Fruit fly (Drosophila melanogaster) whole organism, embryonic: Measurements from ENCODE around the gene CG34149.
A peak's percentile ranks its signal among the peaks of the same experiment; 100 is the strongest.

ENCODE experiments used
- Ada2b ChIP-seq: fragments of 200-800 bp; sonication (Bioruptor generic); IDR thresholded peaks from 2 replicates; pipeline ENCODE4 v1.3.6; 2022; ENCODE audit warnings: missing biosample characterization, missing genetic modification characterization
- Atf3 ChIP-seq: fragments of 200-800 bp; sonication (Bioruptor generic); optimal IDR thresholded peaks from 3 replicates; lab custom pipeline; 2016; ENCODE audit warnings: missing biosample characterization, missing genetic modification characterization
- Atf6 ChIP-seq: fragments of 200-800 bp; sonication (Bioruptor generic); IDR thresholded peaks from 2 replicates; pipeline ENCODE4 v1.3.6; 2022; ENCODE audit warnings: missing biosample characterization, missing genetic modification characterization
- B-H1 ChIP-seq: fragments of 200-800 bp; sonication (Bioruptor generic); IDR thresholded peaks from 3 replicates; pipeline ENCODE4 v1.3.6; 2022; ENCODE audit warnings: missing biosample characterization, missing genetic modification characterization
- CG1024 ChIP-seq: fragments of 200-800 bp; sonication (Bioruptor generic); IDR thresholded peaks from 2 replicates; pipeline ENCODE4 v1.3.6; 2022; ENCODE audit warnings: missing biosample characterization, missing genetic modification characterization
- CG10959 ChIP-seq: fragments of 200-800 bp; sonication (Bioruptor generic); IDR thresholded peaks from 2 replicates; pipeline ENCODE4 v1.3.6; 2022; ENCODE audit warnings: missing biosample characterization, missing genetic modification characterization
- CG12236 ChIP-seq: fragments of 200-800 bp; sonication (Bioruptor generic); optimal IDR thresholded peaks from 2 replicates; lab custom pipeline; 2016; ENCODE audit warnings: missing biosample characterization, missing genetic modification characterization
- CG12391 ChIP-seq: fragments of 200-800 bp; sonication (Bioruptor generic); optimal IDR thresholded peaks from 3 replicates; lab custom pipeline; 2018; ENCODE audit warnings: missing biosample characterization, mild to moderate bottlenecking, missing genetic modification characterization, moderate library complexity
- CG12769 ChIP-seq: fragments of 200-800 bp; sonication (Bioruptor generic); optimal IDR thresholded peaks from 2 replicates; lab custom pipeline; 2019; ENCODE audit warnings: missing biosample characterization, mild to moderate bottlenecking, missing genetic modification characterization, moderate library complexity
- CG14014 ChIP-seq: fragments of 200-800 bp; sonication (Bioruptor generic); IDR thresholded peaks from 2 replicates; pipeline ENCODE4 v1.3.6; 2022; ENCODE audit warnings: missing biosample characterization, missing genetic modification characterization
- CG14710 ChIP-seq: fragments of 200-800 bp; sonication (Bioruptor generic); optimal IDR thresholded peaks from 3 replicates; lab custom pipeline; 2019; ENCODE audit warnings: missing biosample characterization, mild to moderate bottlenecking, missing genetic modification characterization, moderate library complexity
- CG2120 ChIP-seq: fragments of 200-800 bp; sonication (Bioruptor generic); optimal IDR thresholded peaks from 3 replicates; lab custom pipeline; 2016; ENCODE audit warnings: missing biosample characterization, missing genetic modification characterization
- CG2889 ChIP-seq: fragments of 200-800 bp; sonication (Bioruptor generic); IDR thresholded peaks from 3 replicates; pipeline ENCODE4 v1.3.6; 2022; ENCODE audit warnings: missing biosample characterization, missing genetic modification characterization
- CG30020 ChIP-seq: fragments of 200-800 bp; optimal IDR thresholded peaks from 2 replicates; lab custom pipeline; 2019; ENCODE audit warnings: missing biosample characterization, mild to moderate bottlenecking, missing genetic modification characterization, moderate library complexity
- CG30403 ChIP-seq: fragments of 200-800 bp; sonication (Bioruptor generic); optimal IDR thresholded peaks from 3 replicates; lab custom pipeline; 2016; ENCODE audit warnings: missing biosample characterization, missing genetic modification characterization
- CG32532 ChIP-seq: fragments of 200-800 bp; sonication (Bioruptor generic); IDR thresholded peaks from 2 replicates; pipeline ENCODE4 v1.3.6; 2022; ENCODE audit warnings: missing biosample characterization, missing genetic modification characterization
- CG3726 ChIP-seq: fragments of 200-800 bp; sonication (Bioruptor generic); IDR thresholded peaks from 3 replicates; pipeline ENCODE4, ENCODE4 v1.3.6; 2022; ENCODE audit warnings: missing biosample characterization, missing genetic modification characterization
- CG3847 ChIP-seq: fragments of 200-800 bp; sonication (Bioruptor generic); IDR thresholded peaks from 2 replicates; pipeline ENCODE4 v1.3.6; 2022; ENCODE audit warnings: missing biosample characterization, missing genetic modification characterization
- CG4282 ChIP-seq: fragments of 200-800 bp; sonication (Bioruptor generic); optimal IDR thresholded peaks from 2 replicates; lab custom pipeline; 2016; ENCODE audit warnings: missing biosample characterization, missing genetic modification characterization
- CG4360 ChIP-seq: fragments of 200-800 bp; sonication (Bioruptor generic); IDR thresholded peaks from 2 replicates; pipeline ENCODE4 v1.3.6; 2022; ENCODE audit warnings: missing biosample characterization, missing genetic modification characterization
- CG7372 ChIP-seq: fragments of 200-800 bp; sonication (Bioruptor generic); IDR thresholded peaks from 2 replicates; pipeline ENCODE4 v1.3.6; 2022; ENCODE audit warnings: missing biosample characterization, missing genetic modification characterization
- CG7928 ChIP-seq: fragments of 200-800 bp; sonication (Bioruptor generic); optimal IDR thresholded peaks from 2 replicates; lab custom pipeline; 2017; ENCODE audit warnings: missing biosample characterization, mild to moderate bottlenecking, missing genetic modification characterization
- CG9817 ChIP-seq: fragments of 200-800 bp; sonication (Bioruptor generic); optimal IDR thresholded peaks from 2 replicates; lab custom pipeline; 2018; ENCODE audit warnings: missing biosample characterization, mild to moderate bottlenecking, missing genetic modification characterization, moderate library complexity
- CoRest ChIP-seq: fragments of 200-800 bp; sonication (Bioruptor generic); optimal IDR thresholded peaks from 3 replicates; lab custom pipeline; 2018; ENCODE audit warnings: missing biosample characterization, mild to moderate bottlenecking, missing genetic modification characterization, moderate library complexity
- CrebB ChIP-seq: fragments of 200-800 bp; sonication (Bioruptor generic); optimal IDR thresholded peaks from 3 replicates; lab custom pipeline; 2018; ENCODE audit warnings: missing biosample characterization, mild to moderate bottlenecking, missing genetic modification characterization
- Dbx ChIP-seq: fragments of 200-800 bp; sonication (Bioruptor generic); IDR thresholded peaks from 3 replicates; pipeline ENCODE4 v1.3.6; 2022; ENCODE audit warnings: missing biosample characterization, missing genetic modification characterization
- Drgx ChIP-seq: fragments of 200-800 bp; sonication (Bioruptor generic); IDR thresholded peaks from 2 replicates; pipeline ENCODE4 v1.3.6; 2022; ENCODE audit warnings: missing biosample characterization, missing genetic modification characterization
- E2f1 ChIP-seq: fragments of 200-800 bp; sonication (Bioruptor generic); IDR thresholded peaks from 2 replicates; pipeline ENCODE4 v1.3.6; 2022; ENCODE audit warnings: missing biosample characterization, missing genetic modification characterization
- Ets97D ChIP-seq: fragments of 200-800 bp; sonication (Bioruptor generic); optimal IDR thresholded peaks from 3 replicates; lab custom pipeline; 2016; ENCODE audit warnings: missing biosample characterization, missing genetic modification characterization
- Fer2 ChIP-seq: fragments of 200-800 bp; sonication (Bioruptor generic); optimal IDR thresholded peaks from 2 replicates; lab custom pipeline; 2018; ENCODE audit warnings: missing biosample characterization, mild to moderate bottlenecking, missing genetic modification characterization, moderate library complexity
- HHEX ChIP-seq: fragments of 200-800 bp; sonication (Bioruptor generic); optimal IDR thresholded peaks from 3 replicates; lab custom pipeline; 2017; ENCODE audit warnings: missing biosample characterization, mild to moderate bottlenecking, missing genetic modification characterization, missing genetic modification reagents
- HLHmδ ChIP-seq: fragments of 200-800 bp; sonication (Bioruptor generic); optimal IDR thresholded peaks from 2 replicates; lab custom pipeline; 2018; ENCODE audit warnings: missing biosample characterization, mild to moderate bottlenecking, missing genetic modification characterization, moderate library complexity
- Oli ChIP-seq: fragments of 200-800 bp; sonication (Bioruptor generic); optimal IDR thresholded peaks from 2 replicates; lab custom pipeline; 2018; ENCODE audit warnings: missing biosample characterization, mild to moderate bottlenecking, missing genetic modification characterization, moderate library complexity
- Sry-δ ChIP-seq: fragments of 200-800 bp; sonication (Bioruptor generic); optimal IDR thresholded peaks from 2 replicates; lab custom pipeline; 2016; ENCODE audit warnings: missing biosample characterization, missing genetic modification characterization
- Xbp1 ChIP-seq: fragments of 200-800 bp; sonication (Bioruptor generic); optimal IDR thresholded peaks from 3 replicates; lab custom pipeline; 2016; ENCODE audit warnings: missing biosample characterization, mild to moderate bottlenecking, missing genetic modification characterization
- al ChIP-seq: fragments of 200-800 bp; sonication (Bioruptor generic); IDR thresholded peaks from 2 replicates; pipeline ENCODE4 v1.3.6; 2022; ENCODE audit warnings: missing biosample characterization, missing genetic modification characterization
- bcd ChIP-seq: fragments of 200-800 bp; sonication (Bioruptor generic); optimal IDR thresholded peaks from 2 replicates; lab custom pipeline; 2017; ENCODE audit warnings: missing biosample characterization, mild to moderate bottlenecking, missing genetic modification characterization
- chif ChIP-seq, 2 experiments: fragments of 200-800 bp; sonication (Bioruptor generic); optimal IDR thresholded peaks; 3 replicates each; lab custom pipeline; 2016; ENCODE audit warnings: missing biosample characterization in 2 of 2, missing genetic modification characterization in 2 of 2
- cwo ChIP-seq: fragments of 200-800 bp; sonication (Bioruptor generic); optimal IDR thresholded peaks from 3 replicates; lab custom pipeline; 2017; ENCODE audit warnings: missing biosample characterization, missing genetic modification characterization, mild to moderate bottlenecking, moderate library complexity, missing genetic modification reagents
- dpn ChIP-seq, 2 experiments: fragments of 200-800 bp; sonication (Bioruptor generic); optimal IDR thresholded peaks; 3 replicates each; lab custom pipeline; 2016; ENCODE audit warnings: missing biosample characterization in 2 of 2, missing genetic modification characterization in 2 of 2
- esg ChIP-seq: fragments of 200-800 bp; sonication (Bioruptor generic); conservative IDR thresholded peaks from 2 replicates; pipeline ENCODE4 v1.3.6; 2022; ENCODE audit warnings: missing biosample characterization, missing genetic modification characterization
- gsb ChIP-seq: fragments of 200-800 bp; sonication (Bioruptor generic); IDR thresholded peaks from 2 replicates; pipeline ENCODE4 v1.3.6; 2022; ENCODE audit warnings: missing biosample characterization, missing genetic modification characterization
- gsb-n ChIP-seq: fragments of 200-800 bp; sonication (Bioruptor generic); optimal IDR thresholded peaks from 3 replicates; lab custom pipeline; 2018; ENCODE audit warnings: missing biosample characterization, mild to moderate bottlenecking, missing genetic modification characterization
- lmd ChIP-seq: fragments of 200-800 bp; sonication (Bioruptor generic); IDR thresholded peaks from 2 replicates; pipeline ENCODE4 v1.3.6; 2022; ENCODE audit warnings: missing biosample characterization, missing genetic modification characterization
- nmo ChIP-seq: fragments of 200-800 bp; sonication (Bioruptor generic); optimal IDR thresholded peaks from 2 replicates; lab custom pipeline; 2018; ENCODE audit warnings: missing biosample characterization, mild to moderate bottlenecking, missing genetic modification characterization, moderate library complexity
- row ChIP-seq: fragments of 200-800 bp; sonication (Bioruptor generic); IDR thresholded peaks from 3 replicates; pipeline ENCODE4 v1.3.6; 2022; ENCODE audit warnings: missing biosample characterization, missing genetic modification characterization
- sug ChIP-seq: fragments of 200-800 bp; optimal IDR thresholded peaks from 2 replicates; lab custom pipeline; 2019; ENCODE audit warnings: missing biosample characterization, mild to moderate bottlenecking, missing genetic modification characterization, moderate library complexity
- tna ChIP-seq: fragments of 200-800 bp; sonication (Bioruptor generic); IDR thresholded peaks from 2 replicates; pipeline ENCODE4 v1.3.6; 2022; ENCODE audit warnings: missing biosample characterization, missing genetic modification characterization; ENCODE audit not compliant: partially characterized antibody
- vvl ChIP-seq: fragments of 200-800 bp; sonication (Bioruptor generic); IDR thresholded peaks from 2 replicates; pipeline ENCODE4 v1.3.6; 2022; ENCODE audit warnings: missing biosample characterization, missing genetic modification characterization
- zen2 ChIP-seq: fragments of 200-800 bp; sonication (Bioruptor generic); IDR thresholded peaks from 3 replicates; pipeline ENCODE4 v1.3.6; 2022; ENCODE audit warnings: missing biosample characterization, missing genetic modification characterization; ENCODE audit not compliant: partially characterized antibody
- zfh1 ChIP-seq: fragments of 200-800 bp; sonication (Bioruptor generic); IDR thresholded peaks from 3 replicates; pipeline ENCODE4 v1.3.6; 2022; ENCODE audit warnings: missing biosample characterization, missing genetic modification characterization

The CG34149 gene

DNA sequence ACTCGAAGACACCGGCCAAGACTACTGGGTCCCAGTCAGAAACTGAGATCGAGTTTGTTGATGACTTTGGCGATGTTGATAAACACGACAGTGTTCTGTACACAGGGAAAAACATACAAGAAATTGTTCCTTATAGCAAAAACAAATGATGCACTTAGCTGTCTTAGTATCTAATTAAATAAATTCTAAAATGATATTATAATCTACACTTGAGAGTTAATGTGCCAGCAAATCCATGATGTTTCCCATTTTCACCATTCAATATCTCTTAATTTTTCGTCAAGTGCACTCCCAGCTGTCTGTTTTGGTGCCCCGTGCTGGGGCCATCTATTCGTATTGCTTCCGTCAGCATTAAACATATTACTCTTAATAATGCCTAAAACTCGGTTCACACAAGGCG is 20.3 kb downstream of the CG34149 start (continued):
- TF ChIP-seq zen2 (no peak), CG30403 (peak; percentile 3), CoRest (tag; lab: Kevin White, UChicago) (peak; percentile 18), CG2889 (GFP tag; lab: Robert Waterston, UW) (0 out of 3 replicates have a peak, but pooled peaks have one; percentile 8), Atf6 (GFP tag; lab: Robert Waterston, UW) (peak; percentile 49; the same call in 1 of the 2 replicates), row (GFP tag; lab: Robert Waterston, UW) (peak; percentile 61; the same call in 2 of the 3 replicates), cwo (GFP tag; lab: Kevin White, UChicago) (peak; percentile 25), CG2120 (GFP tag; lab: Kevin White, UChicago) (peak; percentile 61), sug (tag; lab: Kevin White, UChicago) (no peak), CG3847 (GFP tag; lab: Robert Waterston, UW) (peak; percentile 40; the same call in 1 of the 2 replicates), nmo (GFP tag; lab: Kevin White, UChicago) (peak; percentile 34), E2f1 (GFP tag; lab: Robert Waterston, UW) (peak; percentile 41; the same call in 1 of the 2 replicates), Atf3 (GFP tag; lab: Kevin White, UChicago) (no peak), CG3726 (no peak), CG10959 (GFP tag; lab: Robert Waterston, UW) (peak; percentile 17; the same call in 1 of the 2 replicates), CG1024 (GFP tag; lab: Robert Waterston, UW) (no peak), Xbp1 (GFP tag; lab: Kevin White, UChicago) (peak; percentile 11), HLHmδ (GFP tag; lab: Kevin White, UChicago) (no peak), Oli (tag; lab: Kevin White, UChicago) (peak; percentile 30), tna (GFP tag; lab: Robert Waterston, UW) (no peak), CG7372 (GFP tag; lab: Robert Waterston, UW) (0 out of 2 replicates have a peak, but pooled peaks have one; percentile 15), Drgx (peak; percentile 68), al (GFP tag; lab: Robert Waterston, UW) (peak; percentile 28; the same call in 1 of the 2 replicates), Fer2 (tag; lab: Kevin White, UChicago) (no peak), CG12769 (tag; lab: Kevin White, UChicago) (peak; percentile 40), CG14710 (no peak), B-H1 (no peak), lmd (GFP tag; lab: Robert Waterston, UW) (peak; percentile 71), Dbx (GFP tag; lab: Robert Waterston, UW) (peak; percentile 51; the same call in 2 of the 3 replicates), CG12391 (tag; lab: Kevin White, UChicago) (peak; percentile 5), Ets97D (GFP tag; lab: Kevin White, UChicago) (no peak), gsb (GFP tag; lab: Robert Waterston, UW) (0 out of 2 replicates have a peak, but pooled peaks have one; percentile 26), gsb-n (tag; lab: Kevin White, UChicago) (no peak), CG7928 (no peak), CrebB (tag; lab: Kevin White, UChicago) (no peak), CG14014 (GFP tag; lab: Robert Waterston, UW) (peak; percentile 29; the same call in 1 of the 2 replicates), CG12236 (no peak), Ada2b (GFP tag; lab: Robert Waterston, UW) (peak; percentile 40; the same call in 1 of the 2 replicates), esg (GFP tag; lab: Robert Waterston, UW) (peak; percentile 43), zfh1 (GFP tag; lab: Robert Waterston, UW) (peak; percentile 56; the same call in 1 of the 3 replicates), chif (GFP tag; optimal IDR thresholded peaks at IDR 0.05; lab: Kevin White, UChicago) (peak in 1 of 2 experiments; percentile 7), vvl (GFP tag; lab: Robert Waterston, UW) (peak; percentile 67; the same call in 1 of the 2 replicates), CG9817 (tag; lab: Kevin White, UChicago) (no peak), Sry-δ (no peak), dpn (GFP tag; optimal IDR thresholded peaks at IDR 0.05; lab: Kevin White, UChicago) (peak in 1 of 2 experiments; percentile 3), CG4360 (no peak), CG4282 (GFP tag; lab: Kevin White, UChicago) (no peak), HHEX (GFP tag; lab: Kevin White, UChicago) (peak; percentile 23), CG30020 (no peak), bcd (GFP tag; lab: Kevin White, UChicago) (peak; percentile 27), CG32532 (GFP tag; lab: Robert Waterston, UW) (peak; percentile 75)
